Fruit fly (Drosophila melanogaster) whole organism: ENCODE data around the gene CG5895.

Experiments used
- CG8478 ChIP-seq: fragments of >200 bp; optimal IDR thresholded peaks from 2 replicates; lab custom pipeline; 2018; ENCODE audit warnings: inconsistent platforms
- EcR ChIP-seq, 2 experiments: fragments of >200 bp; optimal IDR thresholded peaks; 2 replicates each; lab custom pipeline; 2017; ENCODE audit warnings: missing biosample characterization in 2 of 2, missing genetic modification characterization in 2 of 2, missing genetic modification reagents in 2 of 2
- psq ChIP-seq: fragments of >200 bp; optimal IDR thresholded peaks from 2 replicates; lab custom pipeline; 2017
- usp ChIP-seq: fragments of >200 bp; optimal IDR thresholded peaks from 2 replicates; lab custom pipeline; 2017; ENCODE audit warnings: missing biosample characterization, missing genetic modification characterization, mixed read lengths

DNA sequence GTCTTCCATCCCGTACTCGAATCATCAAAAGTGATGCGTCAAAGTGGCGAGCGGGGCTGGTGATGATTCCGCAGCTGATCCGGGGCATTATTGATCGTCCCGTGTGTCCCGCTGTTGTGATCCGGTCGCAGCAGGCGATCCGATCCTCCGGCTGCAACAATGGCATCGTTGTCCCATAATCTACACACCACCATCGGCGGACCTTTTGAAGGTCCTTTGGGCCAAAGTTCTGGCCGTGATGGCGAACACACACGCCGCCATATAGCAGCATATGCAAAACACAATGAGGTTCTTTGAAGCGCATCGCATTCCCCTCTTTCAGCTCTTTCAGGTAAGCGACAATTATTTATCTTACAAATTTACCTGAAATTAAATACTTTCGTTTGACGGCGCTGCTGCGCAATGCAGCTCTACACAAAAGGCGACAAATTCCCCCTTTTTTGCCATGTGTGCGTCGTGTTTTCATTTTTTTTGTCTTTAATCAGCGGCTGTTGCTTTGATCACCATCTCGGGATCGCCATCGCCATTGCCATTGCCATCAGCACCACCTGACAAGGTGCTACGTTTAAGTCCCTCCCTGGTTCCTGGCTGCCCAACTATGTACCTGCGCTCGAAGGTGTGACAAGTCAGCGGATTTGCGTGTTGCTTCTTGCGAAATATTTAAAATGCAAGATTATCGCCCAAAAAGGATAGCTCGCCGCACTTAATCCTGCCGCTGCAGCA is 17.6 kb upstream of the CG5895 start:
- TF ChIP-seq CG8478 (lab: Kevin White, UChicago) = no peak
- TF ChIP-seq usp (GFP tag; lab: Kevin White, UChicago) = no peak
- TF ChIP-seq psq (lab: Kevin White, UChicago) = no peak
- no peak for TF ChIP-seq EcR (GFP tag; optimal IDR thresholded peaks at IDR 0.05; lab: Kevin White, UChicago)
